Worm (Caenorhabditis elegans) whole organism, young adult: ENCODE measurements around the gene tba-9.

Experiments used
- D2030.7 ChIP-seq: fragments of 200-800 bp; sonication (Bioruptor generic); IDR thresholded peaks from 2 replicates; pipeline ENCODE4 v1.3.6; 2022; ENCODE audit warnings: missing genetic modification reagents, missing genetic modification characterization, missing compliant biosample characterization
- T26A5.8 ChIP-seq: sonication (generic microtip); optimal IDR thresholded peaks from 2 replicates; lab custom pipeline; 2016; ENCODE audit warnings: missing genetic modification characterization, missing compliant biosample characterization
- ZK185.1 ChIP-seq: sonication (generic microtip); optimal IDR thresholded peaks from 2 replicates; lab custom pipeline; 2016; ENCODE audit warnings: mild to moderate bottlenecking, missing genetic modification characterization, missing compliant biosample characterization; ENCODE audit not compliant: poor library complexity, severe bottlenecking
- him-1 ChIP-seq: sonication (generic microtip); optimal IDR thresholded peaks from 2 replicates; lab custom pipeline; 2016; ENCODE audit warnings: missing genotype, missing genetic modification reagents, missing genetic modification characterization, missing compliant biosample characterization
- nhr-27 ChIP-seq: fragments of 200-800 bp; sonication (Bioruptor generic); optimal IDR thresholded peaks from 2 replicates; lab custom pipeline; 2018; ENCODE audit warnings: mild to moderate bottlenecking, missing genetic modification characterization, moderate library complexity, missing compliant biosample characterization
- tbp1 ChIP-seq: fragments of 200-800 bp; sonication (Bioruptor generic); optimal IDR thresholded peaks from 2 replicates; lab custom pipeline; 2018; ENCODE audit warnings: mild to moderate bottlenecking, missing genetic modification characterization, missing compliant biosample characterization

ce11 chrX:3250481-3251091 is 2.0 kb upstream of the tba-9 start, which contains the start of gene pqn-37:
- TF ChIP-seq D2030.7 (GFP tag; lab: Robert Waterston, UW) (no peak), him-1 (tag; lab: Kevin White, UChicago) (no peak), nhr-27 (no peak), tbp1 (GFP tag; lab: Kevin White, UChicago) (no peak), ZK185.1 (no peak), T26A5.8 (tag; lab: Kevin White, UChicago) (no peak)
